Worm (Caenorhabditis elegans) whole organism, mixed stage, embryonic: ENCODE measurements around the gene C05D2.8.
A peak's percentile ranks its signal among the peaks of the same experiment; 100 is the strongest.

Experiments
- M03D4.4 ChIP-seq: sonication (generic microtip); optimal IDR thresholded peaks from 2 replicates; lab custom pipeline; 2017; ENCODE audit warnings: mild to moderate bottlenecking, missing genetic modification characterization, missing compliant biosample characterization
- bed-3 ChIP-seq: fragments of 200-800 bp; sonication (Bioruptor generic); optimal IDR thresholded peaks from 3 replicates; lab custom pipeline; 2018; ENCODE audit warnings: mild to moderate bottlenecking, missing genetic modification characterization, moderate library complexity, missing compliant biosample characterization
- blmp-1 ChIP-seq: fragments of 150-350 bp; optimal IDR thresholded peaks from 2 replicates; lab custom pipeline; 2014; ENCODE audit warnings: missing biosample characterization, missing genetic modification characterization
- ceh-39 ChIP-seq: fragments of 150-350 bp; optimal IDR thresholded peaks from 2 replicates; lab custom pipeline; 2014; ENCODE audit warnings: missing biosample characterization, missing genetic modification characterization
- ceh-43 ChIP-seq: fragments of 200-800 bp; sonication (Bioruptor generic); optimal IDR thresholded peaks from 2 replicates; lab custom pipeline; 2018; ENCODE audit warnings: mild to moderate bottlenecking, missing genetic modification characterization, moderate library complexity, missing compliant biosample characterization
- ceh-83 ChIP-seq: fragments of 200-800 bp; sonication (Bioruptor generic); optimal IDR thresholded peaks from 2 replicates; lab custom pipeline; 2018; ENCODE audit warnings: mild to moderate bottlenecking, missing genetic modification characterization, missing compliant biosample characterization
- ces-1 ChIP-seq: fragments of 150-350 bp; optimal IDR thresholded peaks from 2 replicates; lab custom pipeline; 2014; ENCODE audit warnings: missing biosample characterization, missing genetic modification reagents, missing genetic modification characterization
- cnd-1 ChIP-seq: fragments of 200-800 bp; sonication (Bioruptor generic); optimal IDR thresholded peaks from 2 replicates; lab custom pipeline; 2018; ENCODE audit warnings: mild to moderate bottlenecking, missing genetic modification characterization, missing compliant biosample characterization
- drap-1 ChIP-seq: fragments of 200-800 bp; sonication (Bioruptor generic); optimal IDR thresholded peaks from 3 replicates; lab custom pipeline; 2018; ENCODE audit warnings: mild to moderate bottlenecking, missing genetic modification characterization, missing compliant biosample characterization
- elt-1 ChIP-seq: sonication (generic microtip); optimal IDR thresholded peaks from 2 replicates; lab custom pipeline; 2017; ENCODE audit warnings: missing genetic modification characterization, mild to moderate bottlenecking, missing compliant biosample characterization, antibody characterized with exemption, moderate library complexity, borderline replicate concordance; ENCODE audit not compliant: insufficient read depth
- elt-3 ChIP-seq: fragments of 150-350 bp; optimal IDR thresholded peaks from 2 replicates; lab custom pipeline; 2014; ENCODE audit warnings: missing biosample characterization, missing genetic modification characterization
- flh-1 ChIP-seq: fragments of 200-800 bp; sonication (Bioruptor generic); optimal IDR thresholded peaks from 2 replicates; lab custom pipeline; 2018; ENCODE audit warnings: mild to moderate bottlenecking, missing genetic modification characterization, moderate library complexity, missing compliant biosample characterization
- ham-2 ChIP-seq: fragments of 200-800 bp; sonication (Bioruptor generic); optimal IDR thresholded peaks from 2 replicates; lab custom pipeline; 2018; ENCODE audit warnings: mild to moderate bottlenecking, missing genetic modification characterization, missing compliant biosample characterization
- hlh-1 ChIP-seq: fragments of 150-350 bp; optimal IDR thresholded peaks from 2 replicates; lab custom pipeline; 2014; ENCODE audit warnings: missing biosample characterization, missing genetic modification reagents, missing genetic modification characterization
- lin-13 ChIP-seq: fragments of 150-350 bp; optimal IDR thresholded peaks from 2 replicates; lab custom pipeline; 2014; ENCODE audit warnings: missing biosample characterization, missing genetic modification characterization
- lin-32 ChIP-seq: fragments of 200-800 bp; sonication (Bioruptor generic); optimal IDR thresholded peaks from 2 replicates; lab custom pipeline; 2018; ENCODE audit warnings: mild to moderate bottlenecking, missing genetic modification characterization, missing compliant biosample characterization
- lsy-2 ChIP-seq: fragments of 150-350 bp; optimal IDR thresholded peaks from 2 replicates; lab custom pipeline; 2014; ENCODE audit warnings: missing biosample characterization, missing genetic modification characterization
- mab-5 ChIP-seq: fragments of 150-350 bp; optimal IDR thresholded peaks from 2 replicates; lab custom pipeline; 2014; ENCODE audit warnings: missing biosample characterization, missing genetic modification characterization
- mep-1 ChIP-seq: fragments of 150-350 bp; optimal IDR thresholded peaks from 2 replicates; lab custom pipeline; 2017; ENCODE audit warnings: missing biosample characterization, missing genetic modification reagents, missing genetic modification characterization, inconsistent platforms
- mls-2 ChIP-seq: sonication (generic microtip); optimal IDR thresholded peaks from 2 replicates; lab custom pipeline; 2016; ENCODE audit warnings: mild to moderate bottlenecking, missing genetic modification characterization, moderate library complexity, missing compliant biosample characterization
- nhr-12 ChIP-seq: fragments of 150-350 bp; optimal IDR thresholded peaks from 2 replicates; lab custom pipeline; 2014; ENCODE audit warnings: missing biosample characterization, missing genetic modification characterization
- nhr-2 ChIP-seq: fragments of 150-350 bp; optimal IDR thresholded peaks from 2 replicates; lab custom pipeline; 2014; ENCODE audit warnings: missing biosample characterization, missing genetic modification characterization
- nhr-237 ChIP-seq: fragments of 150-350 bp; optimal IDR thresholded peaks from 2 replicates; lab custom pipeline; 2014; ENCODE audit warnings: missing biosample characterization, missing genetic modification characterization
- nhr-28 ChIP-seq: fragments of 150-350 bp; optimal IDR thresholded peaks from 2 replicates; lab custom pipeline; 2014; ENCODE audit warnings: missing biosample characterization, missing genetic modification characterization
- nhr-76 ChIP-seq: sonication (generic microtip); optimal IDR thresholded peaks from 2 replicates; lab custom pipeline; 2017; ENCODE audit warnings: missing biosample characterization, missing genetic modification characterization
- pha-4 ChIP-seq: fragments of 150-350 bp; optimal IDR thresholded peaks from 2 replicates; lab custom pipeline; 2018; ENCODE audit warnings: missing biosample characterization, missing genetic modification reagents, missing genetic modification characterization
- sem-2 ChIP-seq: fragments of 200-800 bp; sonication (Bioruptor generic); optimal IDR thresholded peaks from 2 replicates; lab custom pipeline; 2018; ENCODE audit warnings: mild to moderate bottlenecking, missing genetic modification characterization, missing compliant biosample characterization
- snpc-4 ChIP-seq: fragments of 150-350 bp; optimal IDR thresholded peaks from 2 replicates; lab custom pipeline; 2014; ENCODE audit warnings: missing biosample characterization, missing genetic modification characterization
- sptf-1 ChIP-seq: sonication (generic microtip); optimal IDR thresholded peaks from 2 replicates; lab custom pipeline; 2017; ENCODE audit warnings: mild to moderate bottlenecking, missing genetic modification characterization, moderate library complexity, missing compliant biosample characterization
- tbx-8 ChIP-seq: fragments of 200-800 bp; sonication (Bioruptor generic); optimal IDR thresholded peaks from 2 replicates; lab custom pipeline; 2018; ENCODE audit warnings: mild to moderate bottlenecking, missing genetic modification characterization, moderate library complexity, missing compliant biosample characterization
- unc-120 ChIP-seq: sonication (generic microtip); optimal IDR thresholded peaks from 2 replicates; lab custom pipeline; 2017; ENCODE audit warnings: missing genetic modification characterization, missing compliant biosample characterization; ENCODE audit not compliant: poor library complexity, severe bottlenecking
- unc-39 ChIP-seq: fragments of 150-350 bp; optimal IDR thresholded peaks from 2 replicates; lab custom pipeline; 2014; ENCODE audit warnings: missing biosample characterization, missing genetic modification characterization
- unc-62 ChIP-seq: fragments of 150-350 bp; optimal IDR thresholded peaks from 2 replicates; lab custom pipeline; 2014; ENCODE audit warnings: missing biosample characterization, missing genetic modification reagents, missing genetic modification characterization
- zip-8 ChIP-seq: fragments of 150-350 bp; optimal IDR thresholded peaks from 2 replicates; lab custom pipeline; 2014; ENCODE audit warnings: missing biosample characterization, missing genetic modification characterization
- ztf-11 ChIP-seq: fragments of 150-350 bp; optimal IDR thresholded peaks from 2 replicates; lab custom pipeline; 2014; ENCODE audit warnings: missing biosample characterization, missing genetic modification characterization

The C05D2.8 gene

DNA sequence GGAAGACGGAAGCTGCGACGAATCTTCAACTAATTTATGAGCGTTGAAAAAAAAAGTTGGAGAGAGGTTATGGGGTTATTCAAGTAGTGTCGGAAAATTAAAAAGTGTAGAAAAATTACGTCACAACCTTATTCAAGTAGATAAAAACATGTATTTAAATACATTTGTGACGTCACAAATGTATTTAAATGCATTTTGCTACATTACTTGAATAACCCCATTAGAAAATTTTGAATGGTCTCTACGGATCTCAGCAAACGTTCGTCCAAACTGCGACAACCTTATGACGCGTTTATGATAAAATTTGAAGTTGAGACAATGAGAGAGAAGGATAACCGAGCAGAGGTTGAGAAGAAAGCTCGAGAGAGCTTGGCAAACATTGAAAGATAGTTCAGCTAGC, 17.4 kb upstream of the C05D2.8 start:
- TF ChIP-seq zip-8: peak; percentile 90
- TF ChIP-seq, all 35 proteins: peak for 1; not testable (repeated sequence) for 34

DNA sequence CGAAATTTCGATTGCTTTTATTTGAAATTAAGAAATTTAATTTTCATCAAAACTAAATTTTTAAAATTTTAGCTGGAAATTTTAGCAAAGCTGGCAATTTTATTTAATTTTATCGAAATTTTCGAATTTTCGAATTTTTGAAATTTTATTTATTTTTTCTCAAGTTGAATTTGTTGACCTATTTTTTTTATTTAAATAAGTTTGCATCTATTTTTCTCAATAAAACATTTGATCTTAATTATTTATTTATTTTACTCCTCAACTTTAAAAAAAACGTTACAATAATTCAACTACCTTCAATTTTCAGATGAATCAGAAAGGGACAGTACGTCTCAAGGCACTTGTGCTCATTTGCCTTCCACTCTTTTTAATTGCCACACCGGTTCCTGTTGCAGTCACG, 14.7 kb upstream of the C05D2.8 start, which contains the start of gene daf-4:
daf-4 (plus strand) TSS at position 301 of the 400 bp plus-strand sequence.
- TF ChIP-seq drap-1 (GFP tag; lab: Kevin White, UChicago): no peak
- no peak for TF ChIP-seq blmp-1 (tag; lab: Kevin White, UChicago)
- no peak for TF ChIP-seq flh-1
- no peak for TF ChIP-seq unc-39 (tag; lab: Kevin White, UChicago)
- TF ChIP-seq mab-5 (tag; lab: Kevin White, UChicago): no peak
- no peak for TF ChIP-seq lin-13
- TF ChIP-seq sptf-1 (tag; lab: Kevin White, UChicago): no peak
- TF ChIP-seq ces-1: no peak
- TF ChIP-seq mls-2 (tag; lab: Kevin White, UChicago): no peak
- TF ChIP-seq pha-4 (tag; lab: Kevin White, UChicago): no peak
- no peak for TF ChIP-seq bed-3
- TF ChIP-seq ceh-83 (GFP tag; lab: Kevin White, UChicago): no peak
- no peak for TF ChIP-seq ceh-39 (tag; lab: Kevin White, UChicago)

ce11 chrIII:5623418-5623817, 13.3 kb upstream of the C05D2.8 start:
- TF ChIP-seq elt-3 (no peak), hlh-1 (tag; lab: Kevin White, UChicago) (peak; percentile 38), ceh-43 (GFP tag; lab: Kevin White, UChicago) (no peak), unc-120 (tag; lab: Kevin White, UChicago) (peak; percentile 30), ceh-39 (tag; lab: Kevin White, UChicago) (no peak)

DNA sequence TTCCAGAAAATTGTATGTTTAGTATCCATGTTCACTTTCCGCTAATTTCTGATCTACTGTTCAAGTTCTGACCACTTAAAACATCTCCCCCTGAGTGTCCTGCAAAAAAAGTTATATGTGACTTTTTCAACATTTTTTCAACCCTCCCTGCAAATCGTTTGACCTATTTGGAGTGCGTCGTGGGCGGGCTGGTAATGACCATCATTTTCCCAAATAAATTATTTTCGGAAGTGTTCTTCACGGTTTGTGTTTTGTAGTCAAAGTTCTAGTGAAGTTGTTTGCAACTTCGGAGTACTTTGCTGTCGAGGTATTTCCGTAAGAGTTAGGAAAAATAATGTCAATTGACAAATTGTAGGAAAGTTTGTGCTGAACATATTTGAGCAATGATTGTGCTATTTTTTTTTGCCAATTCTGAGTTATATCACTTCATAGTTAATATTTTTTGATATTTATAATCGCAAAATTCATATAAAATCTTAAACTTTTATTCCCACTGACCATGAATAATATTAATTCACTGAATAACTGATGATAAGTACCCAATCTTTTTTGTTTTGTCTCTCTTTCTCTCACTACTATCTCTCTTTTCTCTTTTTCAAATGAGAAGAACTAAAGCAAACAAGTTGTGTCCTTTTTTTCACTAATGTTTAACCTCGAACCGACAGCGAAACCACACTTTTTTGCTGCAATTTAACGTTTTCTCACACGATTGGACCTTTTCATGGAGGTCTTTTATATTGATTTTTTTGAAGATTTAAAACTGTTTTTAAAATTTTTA, 12.3 kb upstream of the C05D2.8 start:
- TF ChIP-seq ztf-11 (no peak), lin-32 (GFP tag; lab: Kevin White, UChicago) (no peak), cnd-1 (tag; lab: Kevin White, UChicago) (no peak), unc-120 (tag; lab: Kevin White, UChicago) (no peak), drap-1 (GFP tag; lab: Kevin White, UChicago) (no peak), mep-1 (tag; lab: Kevin White, UChicago) (no peak), sem-2 (GFP tag; lab: Kevin White, UChicago) (no peak), mab-5 (tag; lab: Kevin White, UChicago) (no peak), tbx-8 (GFP tag; lab: Kevin White, UChicago) (no peak), lin-13 (no peak), ces-1 (no peak), flh-1 (no peak)

- no peak for TF ChIP-seq unc-39 (tag; lab: Kevin White, UChicago)
- no peak for TF ChIP-seq ceh-39 (tag; lab: Kevin White, UChicago)
- no peak for TF ChIP-seq lin-32 (GFP tag; lab: Kevin White, UChicago)
- TF ChIP-seq mab-5 (tag; lab: Kevin White, UChicago): no peak
- no peak for TF ChIP-seq flh-1
- no peak for TF ChIP-seq nhr-28
- no peak for TF ChIP-seq M03D4.4 (tag; lab: Kevin White, UChicago)
- peak; percentile 62 for TF ChIP-seq mls-2 (tag; lab: Kevin White, UChicago)
- TF ChIP-seq sem-2 (GFP tag; lab: Kevin White, UChicago): no peak
- no peak for TF ChIP-seq ham-2
- no peak for TF ChIP-seq sptf-1 (tag; lab: Kevin White, UChicago)
- TF ChIP-seq ceh-43 (GFP tag; lab: Kevin White, UChicago): no peak
- no peak for TF ChIP-seq cnd-1 (tag; lab: Kevin White, UChicago)
- TF ChIP-seq nhr-2 (tag; lab: Kevin White, UChicago): peak; percentile 99
- TF ChIP-seq lsy-2 (tag; lab: Kevin White, UChicago): peak; percentile 64
- no peak for TF ChIP-seq drap-1 (GFP tag; lab: Kevin White, UChicago)
- TF ChIP-seq elt-1 (tag; lab: Kevin White, UChicago): no peak
- TF ChIP-seq ztf-11: no peak
- no peak for TF ChIP-seq bed-3
- no peak for TF ChIP-seq zip-8
- TF ChIP-seq blmp-1 (tag; lab: Kevin White, UChicago): peak; percentile 21
- TF ChIP-seq nhr-76 (tag; lab: Kevin White, UChicago): no peak
- TF ChIP-seq pha-4 (tag; lab: Kevin White, UChicago): peak; percentile 71
- TF ChIP-seq mep-1 (tag; lab: Kevin White, UChicago): no peak
- TF ChIP-seq nhr-237: no peak
- TF ChIP-seq unc-62: peak; percentile 61
- TF ChIP-seq elt-3: no peak
- TF ChIP-seq tbx-8 (GFP tag; lab: Kevin White, UChicago): no peak
- TF ChIP-seq ces-1: peak; percentile 71
- peak; percentile 61 for TF ChIP-seq unc-120 (tag; lab: Kevin White, UChicago)
- TF ChIP-seq nhr-12 (tag; lab: Kevin White, UChicago): peak; percentile 18
- TF ChIP-seq ceh-83 (GFP tag; lab: Kevin White, UChicago): no peak
- peak; percentile 20 for TF ChIP-seq hlh-1 (tag; lab: Kevin White, UChicago)
- TF ChIP-seq snpc-4 (tag; lab: Kevin White, UChicago): no peak
- peak; percentile 26 for TF ChIP-seq lin-13
- TF ChIP-seq, all 35 proteins: peak for 11
Observed at ce11 chrIII:5621236-5621635, 11.1 kb upstream of the C05D2.8 start.
